Worm (Caenorhabditis elegans) whole organism, late embryonic: ENCODE measurements around the gene C07E3.8.

Experiments used
- K02D7.2 ChIP-seq: sonication (generic microtip); optimal IDR thresholded peaks from 2 replicates; lab custom pipeline; 2017; ENCODE audit warnings: mild to moderate bottlenecking, missing genetic modification characterization, missing compliant biosample characterization
- Y22D7AL.16 ChIP-seq: sonication (generic microtip); optimal IDR thresholded peaks from 2 replicates; lab custom pipeline; 2016; ENCODE audit warnings: missing genetic modification characterization, missing compliant biosample characterization
- ama-1 ChIP-seq: fragments of 150-350 bp; optimal IDR thresholded peaks from 2 replicates; lab custom pipeline; 2014
- ceh-14 ChIP-seq: sonication (generic microtip); optimal IDR thresholded peaks from 2 replicates; lab custom pipeline; 2016; ENCODE audit warnings: missing genotype, missing genetic modification characterization, missing compliant biosample characterization
- ceh-18 ChIP-seq: sonication (generic microtip); optimal IDR thresholded peaks from 2 replicates; lab custom pipeline; 2016; ENCODE audit warnings: missing genetic modification characterization, missing compliant biosample characterization
- ceh-2 ChIP-seq: sonication (generic microtip); optimal IDR thresholded peaks from 2 replicates; lab custom pipeline; 2016; ENCODE audit warnings: missing genotype, missing genetic modification characterization, missing compliant biosample characterization
- ceh-22 ChIP-seq: sonication (generic microtip); optimal IDR thresholded peaks from 2 replicates; lab custom pipeline; 2017; ENCODE audit warnings: missing biosample characterization, missing genetic modification characterization
- ceh-31 ChIP-seq: sonication (generic microtip); optimal IDR thresholded peaks from 2 replicates; lab custom pipeline; 2016; ENCODE audit warnings: missing genetic modification characterization, missing compliant biosample characterization
- ceh-34 ChIP-seq: sonication (generic microtip); optimal IDR thresholded peaks from 2 replicates; lab custom pipeline; 2016; ENCODE audit warnings: mild to moderate bottlenecking, missing genetic modification characterization, missing compliant biosample characterization
- ceh-48 ChIP-seq: sonication (generic microtip); optimal IDR thresholded peaks from 2 replicates; lab custom pipeline; 2016; ENCODE audit warnings: missing genetic modification characterization, inconsistent platforms, missing compliant biosample characterization
- ceh-6 ChIP-seq: fragments of 200-800 bp; sonication (Bioruptor generic); optimal IDR thresholded peaks from 2 replicates; lab custom pipeline; 2018; ENCODE audit warnings: mild to moderate bottlenecking, missing genetic modification characterization, missing compliant biosample characterization
- ceh-9 ChIP-seq: sonication (generic microtip); optimal IDR thresholded peaks from 2 replicates; lab custom pipeline; 2016; ENCODE audit warnings: mild to moderate bottlenecking, missing genetic modification characterization, inconsistent platforms, missing compliant biosample characterization
- ets-4 ChIP-seq: sonication (generic microtip); optimal IDR thresholded peaks from 2 replicates; lab custom pipeline; 2016; ENCODE audit warnings: missing genetic modification characterization, missing compliant biosample characterization
- fax-1 ChIP-seq: sonication (generic microtip); optimal IDR thresholded peaks from 2 replicates; lab custom pipeline; 2016; ENCODE audit warnings: missing genotype, missing genetic modification characterization, missing compliant biosample characterization
- gmeb-2 ChIP-seq: sonication (generic microtip); optimal IDR thresholded peaks from 2 replicates; lab custom pipeline; 2016; ENCODE audit warnings: missing genetic modification characterization, inconsistent platforms, missing compliant biosample characterization
- hlh-6 ChIP-seq: sonication (generic microtip); optimal IDR thresholded peaks from 2 replicates; lab custom pipeline; 2016; ENCODE audit warnings: missing genotype, missing genetic modification characterization, missing compliant biosample characterization
- lim-6 ChIP-seq: sonication (generic microtip); optimal IDR thresholded peaks from 2 replicates; lab custom pipeline; 2016; ENCODE audit warnings: missing genetic modification characterization, missing compliant biosample characterization
- lin-11 ChIP-seq: fragments of 200-800 bp; sonication (Bioruptor generic); optimal IDR thresholded peaks from 2 replicates; lab custom pipeline; 2018; ENCODE audit warnings: mild to moderate bottlenecking, missing genetic modification characterization, missing compliant biosample characterization
- mec-3 ChIP-seq: sonication (generic microtip); optimal IDR thresholded peaks from 2 replicates; lab custom pipeline; 2016; ENCODE audit warnings: borderline replicate concordance, missing genetic modification characterization, missing compliant biosample characterization
- nfya-1 ChIP-seq: sonication (generic microtip); optimal IDR thresholded peaks from 2 replicates; lab custom pipeline; 2017; ENCODE audit warnings: missing genetic modification characterization, mild to moderate bottlenecking, missing compliant biosample characterization, antibody characterized with exemption, moderate library complexity
- nhr-11 ChIP-seq: fragments of 150-350 bp; optimal IDR thresholded peaks from 2 replicates; lab custom pipeline; 2014; ENCODE audit warnings: missing biosample characterization, missing genetic modification characterization
- nhr-232 ChIP-seq: sonication (generic microtip); optimal IDR thresholded peaks from 2 replicates; lab custom pipeline; 2016; ENCODE audit warnings: missing genetic modification characterization, missing compliant biosample characterization
- pag-3 ChIP-seq: sonication (generic microtip); optimal IDR thresholded peaks from 2 replicates; lab custom pipeline; 2016; ENCODE audit warnings: missing compliant biosample characterization, missing genetic modification characterization, borderline replicate concordance
- pat-9 ChIP-seq: fragments of 200-800 bp; sonication (Bioruptor generic); optimal IDR thresholded peaks from 2 replicates; lab custom pipeline; 2018; ENCODE audit warnings: mild to moderate bottlenecking, missing genetic modification characterization, moderate library complexity, missing compliant biosample characterization
- pax-1 ChIP-seq: fragments of 150-350 bp; optimal IDR thresholded peaks from 2 replicates; lab custom pipeline; 2014; ENCODE audit warnings: missing biosample characterization, missing genetic modification characterization
- pha-2 ChIP-seq: sonication (generic microtip); optimal IDR thresholded peaks from 2 replicates; lab custom pipeline; 2017; ENCODE audit warnings: mild to moderate bottlenecking, missing genetic modification characterization, missing compliant biosample characterization
- ref-2 ChIP-seq: sonication (generic microtip); optimal IDR thresholded peaks from 2 replicates; lab custom pipeline; 2016; ENCODE audit warnings: missing genetic modification characterization, missing compliant biosample characterization
- sox-4 ChIP-seq: sonication (generic microtip); optimal IDR thresholded peaks from 2 replicates; lab custom pipeline; 2017; ENCODE audit warnings: mild to moderate bottlenecking, missing genetic modification characterization, inconsistent platforms, missing compliant biosample characterization
- syd-9 ChIP-seq: sonication (generic microtip); optimal IDR thresholded peaks from 2 replicates; lab custom pipeline; 2016; ENCODE audit warnings: mild to moderate bottlenecking, missing genetic modification characterization, moderate library complexity, missing compliant biosample characterization
- tbx-2 ChIP-seq: sonication (generic microtip); optimal IDR thresholded peaks from 2 replicates; lab custom pipeline; 2016; ENCODE audit warnings: missing genetic modification characterization, missing compliant biosample characterization
- tbx-7 ChIP-seq: sonication (generic microtip); optimal IDR thresholded peaks from 2 replicates; lab custom pipeline; 2016; ENCODE audit warnings: missing genotype, missing genetic modification characterization, missing compliant biosample characterization
- unc-3 ChIP-seq, 2 experiments: fragments of 200-800 bp in 1 of 2; sonication (Bioruptor generic) in 1 of 2; sonication (generic microtip) in 1 of 2; conservative IDR thresholded peaks in 1 of 2; optimal IDR thresholded peaks in 1 of 2; 2 replicates each; pipeline versions ENCODE4 v1.3.6 to Lab custom; 2016 to 2022; ENCODE audit warnings: missing compliant biosample characterization in 2 of 2, missing genetic modification characterization in 2 of 2, missing genetic modification reagents in 1 of 2
- unc-42 ChIP-seq: sonication (generic microtip); optimal IDR thresholded peaks from 2 replicates; lab custom pipeline; 2016; ENCODE audit warnings: missing genotype, missing genetic modification characterization, missing compliant biosample characterization
- unc-55 ChIP-seq: sonication (generic microtip); optimal IDR thresholded peaks from 2 replicates; lab custom pipeline; 2017; ENCODE audit warnings: missing biosample characterization, missing genetic modification reagents, missing genetic modification characterization
- unc-86 ChIP-seq: sonication (generic microtip); optimal IDR thresholded peaks from 2 replicates; lab custom pipeline; 2016; ENCODE audit warnings: missing genetic modification characterization, missing compliant biosample characterization
- zip-5 ChIP-seq: sonication (generic microtip); optimal IDR thresholded peaks from 2 replicates; lab custom pipeline; 2016; ENCODE audit warnings: missing genetic modification characterization, missing compliant biosample characterization
- ztf-16 ChIP-seq: sonication (generic microtip); optimal IDR thresholded peaks from 2 replicates; lab custom pipeline; 2017; ENCODE audit warnings: missing genetic modification characterization, missing compliant biosample characterization

The C07E3.8 gene

ce11 chrII:10351963-10352362 lies at the start of gene C07E3.8:
Gene C07E3.8, plus strand, starts transcription at chrII:10352263.
- no peak for TF ChIP-seq ref-2 (tag; lab: Kevin White, UChicago)
- no peak for TF ChIP-seq ceh-18
- TF ChIP-seq ceh-48 (tag; lab: Kevin White, UChicago) = no peak
- TF ChIP-seq nhr-11 (tag; lab: Kevin White, UChicago) = no peak
- no peak for TF ChIP-seq ama-1 (lab: Kevin White, UChicago)
- no peak for TF ChIP-seq ztf-16
- no peak for TF ChIP-seq nfya-1 (tag; lab: Kevin White, UChicago)

ce11 chrII:10302646-10303045 lies 49.4 kb upstream of the C07E3.8 start, which contains the start of gene clpp-1:
Gene clpp-1, minus strand, starts transcription at chrII:10302842.
- TF ChIP-seq tbx-2 (tag; lab: Kevin White, UChicago) (no peak), ets-4 (tag; lab: Kevin White, UChicago) (no peak), Y22D7AL.16 (tag; lab: Kevin White, UChicago) (no peak), pha-2 (no peak), ceh-6 (no peak), ceh-2 (tag; lab: Kevin White, UChicago) (no peak), unc-86 (no peak), tbx-7 (tag; lab: Kevin White, UChicago) (no peak), pag-3 (tag; lab: Kevin White, UChicago) (no peak), zip-5 (tag; lab: Kevin White, UChicago) (no peak), unc-3 (GFP tag; conservative IDR thresholded peaks at IDR 0.05; lab: Robert Waterston, UW) (no peak), unc-3 (tag; optimal IDR thresholded peaks at IDR 0.05; lab: Kevin White, UChicago) (no peak)

ce11 chrII:10303663-10304115 lies 48.4 kb upstream of the C07E3.8 start, which contains the start of gene vha-9:
Gene vha-9, minus strand, starts transcription at chrII:10303713.
- peak; percentile 12 for TF ChIP-seq pax-1 (tag; lab: Kevin White, UChicago)
- peak; percentile 78 for TF ChIP-seq unc-42 (tag; lab: Kevin White, UChicago)
- peak; percentile 5 for TF ChIP-seq fax-1 (tag; lab: Kevin White, UChicago)
- TF ChIP-seq unc-55 (GFP tag; lab: Kevin White, UChicago) = no peak
- no peak for TF ChIP-seq syd-9 (tag; lab: Kevin White, UChicago)
- peak; percentile 25 for TF ChIP-seq gmeb-2 (tag; lab: Kevin White, UChicago)
- peak; percentile 51 for TF ChIP-seq nfya-1 (tag; lab: Kevin White, UChicago)
- peak; percentile 22 for TF ChIP-seq lin-11 (tag; lab: Kevin White, UChicago)
- no peak for TF ChIP-seq K02D7.2 (tag; lab: Kevin White, UChicago)
- TF ChIP-seq ceh-31 = peak; percentile 51
- no peak for TF ChIP-seq sox-4 (tag; lab: Kevin White, UChicago)
- TF ChIP-seq ceh-34 = no peak
- no peak for TF ChIP-seq ceh-9 (tag; lab: Kevin White, UChicago)
- no peak for TF ChIP-seq lim-6
- TF ChIP-seq pat-9 = no peak
- TF ChIP-seq unc-86 = peak; percentile 2
- TF ChIP-seq ceh-2 (tag; lab: Kevin White, UChicago) = peak; percentile 17
- no peak for TF ChIP-seq pag-3 (tag; lab: Kevin White, UChicago)
- TF ChIP-seq nhr-232 (tag; lab: Kevin White, UChicago) = no peak
- peak; percentile 51 for TF ChIP-seq ceh-14 (tag; lab: Kevin White, UChicago)
- TF ChIP-seq Y22D7AL.16 (tag; lab: Kevin White, UChicago) = no peak
- peak; percentile 31 for TF ChIP-seq ceh-48 (tag; lab: Kevin White, UChicago)
- no peak for TF ChIP-seq unc-3 (GFP tag; conservative IDR thresholded peaks at IDR 0.05; lab: Robert Waterston, UW)
- no peak for TF ChIP-seq unc-3 (tag; optimal IDR thresholded peaks at IDR 0.05; lab: Kevin White, UChicago)
- no peak for TF ChIP-seq ceh-22
- TF ChIP-seq ztf-16 = peak; percentile 7
- no peak for TF ChIP-seq hlh-6 (tag; lab: Kevin White, UChicago)
- TF ChIP-seq mec-3 (tag; lab: Kevin White, UChicago) = no peak
- TF ChIP-seq, all 69 proteins: peak for 12
